Fruit fly (Drosophila melanogaster): ENCODE measurements around the gene CG7573.

The CG7573 gene

DNA sequence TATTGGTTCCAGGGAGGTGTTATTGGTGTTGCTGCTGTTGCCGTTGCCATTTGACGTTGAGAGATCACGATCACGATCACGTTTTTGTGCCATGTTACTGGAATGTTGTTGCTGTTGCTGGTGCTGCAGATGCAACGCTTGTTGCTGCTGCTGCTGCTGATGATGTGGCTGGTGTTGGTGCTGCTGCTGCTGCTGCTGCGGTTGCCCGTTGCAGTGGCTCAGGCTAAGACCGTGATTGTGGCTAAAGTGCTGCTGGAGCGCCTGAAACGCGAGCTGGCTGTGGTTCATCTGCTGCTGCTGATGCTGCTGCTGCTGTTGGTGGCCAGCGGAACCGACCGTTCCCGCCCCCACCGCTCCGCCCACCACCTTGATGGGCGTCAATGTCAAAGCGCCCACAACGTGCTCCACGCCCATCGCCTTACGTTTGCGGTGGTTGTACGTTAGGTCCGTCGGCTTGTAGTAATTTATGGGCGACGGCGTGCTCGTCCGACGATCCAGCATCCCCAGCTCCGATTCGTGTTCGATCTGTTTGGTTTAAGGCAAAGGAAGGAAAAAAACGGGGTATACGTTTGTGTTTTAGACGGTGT lies 22.3 kb upstream of the CG7573 start (continued):
- TF ChIP-seq jigr1 (GFP tag; IDR thresholded peaks at IDR 0.05) (no peak), ro (GFP tag; IDR thresholded peaks at IDR 0.05) (no peak), az2 (GFP tag; optimal IDR thresholded peaks at IDR 0.05) (no peak), Xrp1 (GFP tag; IDR thresholded peaks at IDR 0.05) (no peak), CG11456 (GFP tag; IDR thresholded peaks at IDR 0.05) (0 out of 3 replicates have a peak, but pooled peaks have one; percentile 50), NFAT (GFP tag; IDR thresholded peaks at IDR 0.05) (no peak), CG12155 (GFP tag; optimal IDR thresholded peaks at IDR 0.05) (no peak), Usf (GFP tag; optimal IDR thresholded peaks at IDR 0.05) (no peak), prd (optimal IDR thresholded peaks at IDR 0.05) (no peak), prd (GFP tag; IDR thresholded peaks at IDR 0.05) (no peak), mam (GFP tag; optimal IDR thresholded peaks at IDR 0.05) (no peak), ken (GFP tag; IDR thresholded peaks at IDR 0.05) (0 out of 3 replicates have a peak, but pooled peaks have one; percentile 28), Fer3 (tag; optimal IDR thresholded peaks at IDR 0.05) (no peak), CG8290 (GFP tag; optimal IDR thresholded peaks at IDR 0.05) (no peak), CG8290 (tag; optimal IDR thresholded peaks at IDR 0.05) (peak in 1 of 2 experiments; percentile 52), CG6175 (GFP tag; IDR thresholded peaks at IDR 0.05) (peak; percentile 63; the same call in 1 of the 3 replicates), Dfd (GFP tag; optimal IDR thresholded peaks at IDR 0.05) (peak in 1 of 2 experiments; percentile 92), sr (GFP tag; IDR thresholded peaks at IDR 0.05) (peak; percentile 81; the same call in 2 of the 3 replicates), CG6765 (GFP tag; optimal IDR thresholded peaks at IDR 0.05) (no peak), CG6689 (GFP tag; IDR thresholded peaks at IDR 0.05) (no peak), CG3407 (GFP tag; optimal IDR thresholded peaks at IDR 0.05) (no peak), CG17186 (GFP tag; optimal IDR thresholded peaks at IDR 0.05) (no peak), Vsx1 (GFP tag; optimal IDR thresholded peaks at IDR 0.05) (no peak), CG9727 (GFP tag; optimal IDR thresholded peaks at IDR 0.05) (no peak), CG14441 (GFP tag; IDR thresholded peaks at IDR 0.05) (peak; percentile 11; the same call in 1 of the 2 replicates)

dm6 chr3L:11290200-11290599 lies 21.3 kb upstream of the CG7573 start:
- TF ChIP-seq tap (tag; optimal IDR thresholded peaks at IDR 0.05): no peak
- TF ChIP-seq pb (GFP tag; optimal IDR thresholded peaks at IDR 0.05): no peak
- TF ChIP-seq Med (GFP tag): peak; percentile 85
- no peak for TF ChIP-seq NC2α (GFP tag; optimal IDR thresholded peaks at IDR 0.05)
- peak; percentile 46 for TF ChIP-seq sug (tag; optimal IDR thresholded peaks at IDR 0.05)
- peak; percentile 51; the same call in 1 of the 2 replicates for TF ChIP-seq Atf6 (GFP tag; IDR thresholded peaks at IDR 0.05)
- TF ChIP-seq CG7357 (GFP tag; IDR thresholded peaks at IDR 0.05): no peak
- TF ChIP-seq CG11695 (GFP tag; IDR thresholded peaks at IDR 0.05): no peak
- peak; percentile 16 for TF ChIP-seq CG2678 (tag; optimal IDR thresholded peaks at IDR 0.05)
- no peak for TF ChIP-seq ATbp (GFP tag; optimal IDR thresholded peaks at IDR 0.05)
- TF ChIP-seq danr (GFP tag; IDR thresholded peaks at IDR 0.05): no peak
- no peak for TF ChIP-seq CG12744 (GFP tag; optimal IDR thresholded peaks at IDR 0.05)
- no peak for TF ChIP-seq twi (tag; optimal IDR thresholded peaks at IDR 0.05)
- TF ChIP-seq CG8089 (GFP tag; optimal IDR thresholded peaks at IDR 0.05): no peak
- no peak for TF ChIP-seq CG7745 (tag; optimal IDR thresholded peaks at IDR 0.05)
- TF ChIP-seq kni (GFP tag; optimal IDR thresholded peaks at IDR 0.05): no peak
- TF ChIP-seq fu2 (GFP tag; optimal IDR thresholded peaks at IDR 0.05): no peak
- no peak for TF ChIP-seq Bdp1 (GFP tag; optimal IDR thresholded peaks at IDR 0.05)
- peak; percentile 30 for TF ChIP-seq lab (GFP tag; optimal IDR thresholded peaks at IDR 0.05)
- no peak for TF ChIP-seq YL-1 (GFP tag; optimal IDR thresholded peaks at IDR 0.05)
- no peak for TF ChIP-seq otp (GFP tag; IDR thresholded peaks at IDR 0.05)
- TF ChIP-seq CG4282 (GFP tag; optimal IDR thresholded peaks at IDR 0.05): no peak
- TF ChIP-seq ken (GFP tag; IDR thresholded peaks at IDR 0.05): no peak
- TF ChIP-seq NfI (GFP tag; optimal IDR thresholded peaks at IDR 0.05): no peak
- no peak for TF ChIP-seq sna (GFP tag; IDR thresholded peaks at IDR 0.05; ENCODE audit: partially characterized antibody)
- peak in 1 of 2 experiments; percentile 22 for TF ChIP-seq bsh (GFP tag; optimal IDR thresholded peaks at IDR 0.05)
- TF ChIP-seq fd96Cb (tag; optimal IDR thresholded peaks at IDR 0.05): no peak
- TF ChIP-seq da (GFP tag; optimal IDR thresholded peaks at IDR 0.05): no peak
- TF ChIP-seq Dbx (GFP tag; IDR thresholded peaks at IDR 0.05): no peak

All from whole organism, embryonic.